Fruit fly (Drosophila melanogaster) whole organism: ENCODE measurements around the gene Polr2A.

Source experiments
- CG8478 ChIP-seq: fragments of >200 bp; optimal IDR thresholded peaks from 2 replicates; lab custom pipeline; 2018; ENCODE audit warnings: inconsistent platforms
- Dll ChIP-seq: fragments of >200 bp; optimal IDR thresholded peaks from 2 replicates; lab custom pipeline; 2017
- EcR ChIP-seq, 2 experiments: fragments of >200 bp; optimal IDR thresholded peaks; 2 replicates each; lab custom pipeline; 2017; ENCODE audit warnings: missing biosample characterization in 2 of 2, missing genetic modification characterization in 2 of 2, missing genetic modification reagents in 2 of 2
- pan ChIP-seq: fragments of >200 bp; optimal IDR thresholded peaks from 2 replicates; lab custom pipeline; 2017
- psq ChIP-seq: fragments of >200 bp; optimal IDR thresholded peaks from 2 replicates; lab custom pipeline; 2017
- usp ChIP-seq: fragments of >200 bp; optimal IDR thresholded peaks from 2 replicates; lab custom pipeline; 2017; ENCODE audit warnings: missing biosample characterization, missing genetic modification characterization, mixed read lengths

Gene Polr2A

DNA sequence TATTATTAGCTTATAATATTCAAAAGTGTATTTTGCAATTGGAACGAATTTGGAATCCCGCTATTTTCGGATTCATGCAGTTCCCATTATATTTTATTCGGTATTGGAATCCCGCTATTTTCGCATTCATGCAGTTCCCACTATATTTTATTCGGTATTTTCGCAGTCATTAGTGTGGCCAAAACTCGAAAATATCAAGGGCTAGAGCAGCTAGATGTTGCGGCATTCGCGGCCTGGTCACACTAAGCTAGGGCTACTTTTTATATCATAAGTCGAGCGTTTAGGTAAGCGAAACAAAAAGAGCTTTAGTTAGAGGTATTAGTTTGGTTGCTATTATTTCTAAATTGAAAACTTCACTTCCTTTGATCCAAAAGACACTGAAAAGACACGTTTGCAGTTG, 8.7 kb upstream of the Polr2A start:
- TF ChIP-seq CG8478 (no peak), Dll (no peak), EcR (GFP tag; optimal IDR thresholded peaks at IDR 0.05; lab: Kevin White, UChicago) (no peak), psq (lab: Kevin White, UChicago) (no peak), usp (no peak), pan (lab: Kevin White, UChicago) (no peak)

DNA sequence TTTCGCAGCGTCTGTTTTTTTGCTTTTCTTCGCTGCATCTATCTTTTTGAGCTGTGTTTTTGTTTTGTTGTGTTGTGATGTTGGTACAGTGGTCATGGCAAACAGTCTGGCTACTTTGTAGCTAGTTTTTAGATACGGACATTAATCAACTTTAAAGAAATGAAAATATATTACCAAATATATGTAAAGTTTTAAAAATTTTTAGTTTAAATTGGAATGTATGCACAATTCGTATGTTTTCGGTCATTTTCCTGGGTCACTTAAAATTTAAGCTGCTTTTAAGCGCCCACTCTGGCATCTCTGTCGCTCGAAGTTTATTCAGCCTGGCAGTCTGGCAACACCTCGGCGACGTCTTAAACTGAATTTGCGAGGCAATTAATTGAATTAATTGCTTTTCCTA, 6.4 kb upstream of the Polr2A start, which contains the start of gene CG11695:
CG11695 (plus strand) TSS at position 344 of the 400 bp plus-strand sequence.
- TF ChIP-seq EcR (GFP tag; optimal IDR thresholded peaks at IDR 0.05; lab: Kevin White, UChicago) (no peak), CG8478 (no peak), pan (lab: Kevin White, UChicago) (no peak)

DNA sequence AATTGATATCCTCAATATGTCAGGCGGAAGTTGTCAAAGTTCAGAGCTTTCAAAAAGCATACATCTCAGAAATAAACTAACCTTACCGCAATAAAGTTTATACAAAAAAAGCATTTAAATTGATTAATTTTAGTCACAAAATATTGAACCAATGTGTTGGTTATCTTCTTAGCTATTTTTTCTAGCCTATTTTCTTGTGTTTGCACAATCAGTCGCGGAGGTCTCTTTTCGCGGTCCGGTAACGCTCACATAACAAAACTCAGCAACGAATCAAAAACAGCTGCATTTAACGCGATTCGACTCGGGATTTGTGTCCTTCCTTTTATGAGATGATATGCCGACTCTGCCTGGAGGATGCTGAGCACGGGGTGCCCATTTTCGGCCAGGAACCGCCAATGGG, 3.4 kb upstream of the Polr2A start, which contains the start of gene CG11696:
CG11696 (plus strand) TSS at position 203 of the 400 bp plus-strand sequence.
- TF ChIP-seq CG8478: no peak
- no peak for TF ChIP-seq usp
- no peak for TF ChIP-seq Dll
- no peak for TF ChIP-seq EcR (GFP tag; optimal IDR thresholded peaks at IDR 0.05; lab: Kevin White, UChicago)
- TF ChIP-seq psq (lab: Kevin White, UChicago): no peak
- no peak for TF ChIP-seq pan (lab: Kevin White, UChicago)

DNA sequence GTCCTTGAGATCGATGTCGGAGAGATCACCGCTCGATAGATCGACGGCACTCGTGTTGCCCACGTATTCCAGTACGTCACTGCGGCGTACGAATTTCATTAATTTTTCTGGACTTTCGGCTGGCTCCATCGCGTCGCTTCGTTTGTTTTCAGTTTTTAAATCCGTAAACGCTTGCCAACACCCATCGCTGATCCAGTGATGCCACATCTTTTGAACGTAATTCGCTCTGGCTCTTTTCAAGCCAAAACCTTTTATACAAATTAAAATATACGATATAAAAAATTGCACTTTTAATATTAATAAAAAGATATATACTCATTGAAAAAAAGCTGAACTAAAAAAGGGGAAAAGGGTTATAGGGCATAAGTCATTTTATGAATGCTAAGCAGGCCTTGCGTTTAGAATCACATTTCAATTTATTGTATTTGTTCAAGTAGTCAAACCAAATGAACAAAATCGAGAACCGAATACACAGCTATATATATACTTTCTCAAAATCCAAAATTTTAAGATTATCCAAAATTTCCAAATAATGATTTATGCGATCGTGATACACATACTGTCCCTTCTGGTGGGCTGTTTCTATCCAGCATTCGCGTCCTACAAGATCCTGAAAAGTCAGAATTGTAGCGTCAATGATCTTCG, 2.3 kb upstream of the Polr2A start, which contains the start of the genes Kmn1 and Reepl1:
Kmn1 (minus strand) TSS at position 173 of the 645 bp plus-strand sequence.
Reepl1 (plus strand) TSS at position 438 of the 645 bp plus-strand sequence.
- no peak for TF ChIP-seq usp
- TF ChIP-seq CG8478: no peak
- TF ChIP-seq psq (lab: Kevin White, UChicago): no peak
- TF ChIP-seq Dll: no peak
- no peak for TF ChIP-seq EcR (GFP tag; optimal IDR thresholded peaks at IDR 0.05; lab: Kevin White, UChicago)
- TF ChIP-seq pan (lab: Kevin White, UChicago): no peak

DNA sequence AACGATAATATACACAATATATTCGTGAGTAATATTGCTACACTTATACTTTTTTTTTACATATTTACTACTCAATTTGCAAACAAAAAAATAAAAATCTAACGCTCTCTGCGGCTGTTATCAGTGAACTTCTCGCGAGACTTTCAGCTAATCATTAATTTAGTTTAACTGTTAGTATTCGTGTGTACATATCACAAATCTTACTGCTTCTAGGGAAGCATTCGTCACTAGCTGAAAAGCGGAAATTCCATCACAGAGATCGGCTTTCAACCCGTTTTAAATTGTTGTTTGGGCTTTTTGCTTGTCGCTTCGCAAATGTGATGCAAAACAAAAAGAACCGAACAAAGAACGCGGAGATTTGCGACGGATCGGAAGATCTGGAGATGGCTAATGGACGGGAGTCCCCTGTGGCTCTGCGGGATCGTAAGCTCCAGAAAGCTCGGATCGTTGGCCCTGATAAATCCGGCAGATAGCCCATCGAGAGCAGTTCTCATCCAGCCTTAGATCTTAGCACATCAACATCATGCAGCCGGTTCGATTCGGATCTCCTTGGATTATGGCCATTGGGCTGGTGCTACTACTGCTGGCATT, 8.6 kb downstream of the Polr2A start, which contains the start of gene PGRP-SA:
PGRP-SA (plus strand) TSS at position 194 of the 591 bp plus-strand sequence.
- TF ChIP-seq psq (lab: Kevin White, UChicago) (no peak), Dll (no peak), pan (lab: Kevin White, UChicago) (no peak), usp (no peak), EcR (GFP tag; optimal IDR thresholded peaks at IDR 0.05; lab: Kevin White, UChicago) (no peak), CG8478 (no peak)

DNA sequence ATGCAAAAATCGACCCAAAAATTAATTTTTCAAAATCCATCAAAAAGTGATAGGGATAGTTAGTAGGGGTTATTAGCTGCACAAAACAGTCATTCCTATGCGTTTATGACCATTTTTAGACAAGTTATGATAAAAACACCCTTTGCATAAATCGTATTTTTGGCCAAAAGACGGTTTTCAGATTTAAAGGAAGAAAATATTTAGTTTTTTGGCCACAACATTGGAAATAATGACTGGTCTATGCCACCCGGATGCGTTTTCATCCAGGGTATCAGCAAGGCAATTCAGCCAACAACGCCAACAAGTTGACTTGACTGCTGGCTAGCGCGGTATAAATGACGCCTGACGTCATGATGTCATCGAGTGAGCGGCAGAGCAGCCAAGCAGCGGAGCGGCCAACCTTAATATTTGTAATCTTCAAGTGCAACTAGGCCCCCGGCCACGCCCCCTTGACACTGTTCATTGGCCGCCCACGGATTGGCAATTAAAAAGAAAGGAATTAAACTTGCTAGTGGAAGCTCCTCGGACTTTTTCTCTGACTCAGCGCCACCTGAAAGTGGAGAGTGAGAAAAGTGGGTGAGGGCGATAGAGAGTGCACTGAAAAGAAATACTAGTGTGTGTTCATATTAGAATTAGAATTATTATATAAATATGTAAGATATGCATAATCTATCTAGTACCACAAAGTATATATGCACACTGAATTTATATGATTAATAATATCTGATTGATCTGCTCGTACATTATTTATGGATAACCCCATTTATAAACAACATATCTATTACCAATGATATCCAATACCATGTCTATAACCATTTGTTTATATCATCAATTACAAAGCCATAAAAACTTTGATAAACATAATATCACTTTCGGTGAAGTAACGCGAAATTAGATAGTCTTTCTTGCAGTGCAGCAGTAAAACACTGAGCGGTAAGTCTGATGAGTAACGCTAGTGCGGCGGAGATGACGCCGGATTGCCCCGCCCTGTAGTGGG, 10.1 kb downstream of the Polr2A start:
- no peak for TF ChIP-seq EcR (GFP tag; optimal IDR thresholded peaks at IDR 0.05; lab: Kevin White, UChicago)
- no peak for TF ChIP-seq psq (lab: Kevin White, UChicago)
- TF ChIP-seq usp: no peak
- peak; percentile 73 for TF ChIP-seq pan (lab: Kevin White, UChicago)
- no peak for TF ChIP-seq Dll

DNA sequence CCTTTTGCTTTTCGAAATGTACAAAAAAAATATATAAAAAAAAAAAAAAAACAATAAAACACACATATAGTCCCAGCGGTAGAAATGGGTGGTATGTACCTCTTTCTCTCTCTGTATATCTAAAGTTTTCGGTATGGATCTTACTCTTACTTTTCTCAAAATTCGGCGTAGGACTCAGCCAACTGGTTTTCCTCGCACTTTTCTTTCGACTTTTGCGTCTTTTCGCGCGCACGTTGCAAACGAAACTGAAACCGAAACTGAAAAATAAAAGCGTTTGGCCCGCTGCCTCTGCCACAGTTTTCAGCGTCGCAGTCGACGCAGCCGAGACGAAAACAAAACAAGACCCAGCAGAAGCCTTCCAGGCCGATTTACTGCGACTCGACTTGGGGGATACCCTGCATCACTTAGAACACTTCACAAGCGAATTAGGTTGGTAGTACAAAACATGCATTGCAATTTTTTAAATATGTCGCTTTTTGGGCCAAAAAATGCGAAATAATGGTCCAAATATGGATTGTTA, 11.7 kb downstream of the Polr2A start, which contains the start of gene CG1572:
CG1572 (minus strand) TSS at position 266 of the 520 bp plus-strand sequence.
- no peak for TF ChIP-seq Dll
- TF ChIP-seq pan (lab: Kevin White, UChicago): peak; percentile 90

DNA sequence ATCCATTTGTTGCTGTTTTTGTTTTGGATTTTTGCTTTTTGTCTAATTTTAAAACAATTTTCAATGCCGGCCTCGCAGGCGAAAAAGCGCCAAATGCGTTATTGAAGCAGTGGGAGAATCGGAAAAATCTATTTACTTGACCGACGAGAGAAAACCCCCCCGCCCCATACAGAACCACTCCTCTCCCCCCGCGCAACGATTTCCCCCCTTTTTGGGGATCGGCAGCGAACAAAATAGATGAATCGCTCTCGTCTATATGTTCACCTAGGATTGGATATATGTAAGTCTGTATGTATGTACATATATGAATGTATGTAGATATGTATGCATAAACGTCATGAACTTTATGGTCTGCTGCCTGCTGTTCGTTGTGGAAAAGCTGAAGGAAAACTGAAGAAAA, 13.4 kb downstream of the Polr2A start:
- TF ChIP-seq Dll: no peak
- no peak for TF ChIP-seq CG8478
- no peak for TF ChIP-seq psq (lab: Kevin White, UChicago)
- no peak for TF ChIP-seq usp
- no peak for TF ChIP-seq pan (lab: Kevin White, UChicago)

DNA sequence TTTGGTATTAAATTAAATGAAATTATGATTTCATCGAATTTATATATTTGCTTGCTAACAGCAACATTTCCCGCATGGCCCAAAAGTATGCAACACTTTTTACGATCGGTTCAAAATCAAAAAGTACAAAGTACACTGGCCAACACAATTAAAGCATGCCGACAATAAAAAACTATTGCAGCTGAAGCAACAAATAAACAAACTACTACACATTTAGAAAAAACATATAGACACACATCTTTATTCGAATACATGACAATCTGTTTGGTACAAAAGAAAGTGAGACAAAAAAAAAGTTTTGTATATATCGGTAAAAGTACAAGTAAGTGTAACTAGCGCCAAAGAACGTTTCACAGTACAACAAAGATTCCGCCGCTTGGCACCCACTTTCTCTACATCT, 15.1 kb downstream of the Polr2A start:
- TF ChIP-seq psq (lab: Kevin White, UChicago): no peak

DNA sequence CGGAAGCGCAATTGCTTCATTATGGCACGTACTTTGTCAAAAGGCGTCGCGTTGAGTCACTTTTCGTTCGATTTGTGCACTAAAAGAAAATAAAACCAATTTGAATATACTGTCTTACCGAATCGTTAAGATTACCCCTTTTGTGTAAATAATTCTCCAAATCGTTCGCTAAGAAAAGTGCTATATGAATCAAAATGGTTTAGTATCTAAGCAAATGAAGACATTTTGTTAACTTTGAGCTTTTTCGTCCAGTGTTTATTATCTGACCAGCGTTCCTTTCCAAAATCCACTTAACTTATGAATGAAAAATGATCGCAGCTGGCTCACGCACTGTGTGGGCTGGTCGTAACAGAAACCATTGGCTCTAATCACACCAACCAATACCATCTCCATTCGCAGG, 20.0 kb downstream of the Polr2A start:
- TF ChIP-seq CG8478 (no peak), Dll (no peak), psq (lab: Kevin White, UChicago) (no peak), usp (no peak), EcR (GFP tag; optimal IDR thresholded peaks at IDR 0.05; lab: Kevin White, UChicago) (no peak), pan (lab: Kevin White, UChicago) (no peak)

DNA sequence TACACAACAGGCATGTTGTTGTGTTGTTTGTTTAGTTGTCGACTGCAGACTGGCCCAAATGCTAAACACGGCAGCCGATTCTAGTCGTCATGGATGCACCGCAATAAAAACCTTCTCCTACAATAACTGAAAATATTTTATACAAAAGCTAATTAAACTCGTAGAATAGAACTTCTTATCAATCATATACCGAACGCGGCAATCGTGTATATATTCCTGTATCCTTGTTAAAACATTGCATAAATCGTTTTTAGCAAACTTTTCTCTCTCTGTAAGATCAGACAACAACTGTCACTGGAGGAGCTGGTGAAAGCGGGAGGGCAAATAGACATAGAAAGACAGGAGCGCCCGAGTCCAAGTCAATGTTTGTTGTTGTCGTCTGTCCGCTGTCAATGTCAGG, 21.4 kb downstream of the Polr2A start:
- TF ChIP-seq psq (lab: Kevin White, UChicago) (no peak), CG8478 (no peak), pan (lab: Kevin White, UChicago) (no peak), EcR (GFP tag; optimal IDR thresholded peaks at IDR 0.05; lab: Kevin White, UChicago) (no peak), usp (no peak), Dll (no peak)

DNA sequence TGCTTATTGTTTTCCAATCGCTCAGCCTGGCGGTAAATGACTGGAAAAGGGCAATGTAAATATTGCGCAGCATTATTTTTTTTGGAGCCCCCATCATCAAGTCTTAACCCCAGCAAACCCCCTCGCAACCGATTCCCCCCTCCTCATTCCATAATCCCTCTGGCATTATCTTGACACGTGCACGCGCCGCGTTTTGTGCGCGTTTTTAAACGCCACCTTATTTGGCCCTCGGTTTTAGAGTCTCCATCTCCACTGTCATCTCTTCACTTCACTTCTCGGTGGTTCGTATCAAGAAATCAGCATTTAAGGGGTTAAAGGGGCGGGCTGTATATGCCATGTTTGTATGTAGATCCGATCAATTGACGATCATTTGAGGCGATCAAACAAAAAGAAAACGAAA, 23.2 kb downstream of the Polr2A start:
- no peak for TF ChIP-seq pan (lab: Kevin White, UChicago)
- TF ChIP-seq psq (lab: Kevin White, UChicago): no peak
- no peak for TF ChIP-seq EcR (GFP tag; optimal IDR thresholded peaks at IDR 0.05; lab: Kevin White, UChicago)
- no peak for TF ChIP-seq CG8478
- TF ChIP-seq usp: no peak
- no peak for TF ChIP-seq Dll
